Fruit fly (Drosophila melanogaster) S2 (cell line): ENCODE results near the gene Eip63E.

Source experiments
- CG8478 ChIP-seq: fragments of >200 bp; optimal IDR thresholded peaks from 2 replicates; lab custom pipeline; 2018
- CTCF ChIP-seq, 2 experiments: fragments of >200 bp; optimal IDR thresholded peaks; 2 replicates each; lab custom pipeline; 2018

DNA sequence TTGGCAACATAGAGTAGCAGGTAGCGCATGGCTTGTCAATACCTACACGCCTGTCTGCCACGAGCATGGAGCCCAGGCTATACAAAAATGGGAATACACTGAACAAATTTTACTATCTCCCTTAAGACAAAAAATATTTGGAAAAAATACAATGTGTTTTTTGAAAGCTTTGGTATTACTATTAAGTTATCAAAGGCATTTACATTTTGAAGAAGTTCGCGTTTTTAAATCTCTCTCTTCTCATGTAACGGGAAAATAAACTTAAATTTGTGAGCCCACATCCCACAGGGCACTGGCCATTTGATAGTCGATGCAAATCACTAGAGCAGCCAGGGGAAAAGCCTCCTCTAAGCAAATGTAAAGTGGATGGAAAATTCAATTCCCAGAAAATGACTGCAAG, 123.8 kb downstream of the Eip63E start:
- TF ChIP-seq CG8478 (lab: Kevin White, UChicago): no peak
- TF ChIP-seq CTCF (optimal IDR thresholded peaks at IDR 0.05; lab: Kevin White, UChicago): no peak
